Fruit fly (Drosophila melanogaster): ENCODE results near the gene CG6843.

- TF ChIP-seq rn (GFP tag; IDR thresholded peaks at IDR 0.05) (no peak), CG13204 (GFP tag; optimal IDR thresholded peaks at IDR 0.05) (no peak), EcR (GFP tag; optimal IDR thresholded peaks at IDR 0.05) (no peak), fd96Ca (GFP tag; IDR thresholded peaks at IDR 0.05) (no peak), CG34367 (tag; optimal IDR thresholded peaks at IDR 0.05) (no peak), CG8159 (tag; optimal IDR thresholded peaks at IDR 0.05) (no peak), Ets98B (GFP tag; IDR thresholded peaks at IDR 0.05) (no peak), CG17806 (tag; optimal IDR thresholded peaks at IDR 0.05) (no peak)
These were observed 18.8 kb downstream of the CG6843 start, which contains the start of gene CG18223 for dm6 chr3L:18920219-18920618.

Measured in whole organism, pupa.